Fruit fly (Drosophila melanogaster) whole organism, embryonic: ENCODE data around the gene Unc-115b.

Experiments used
- Adf1 ChIP-seq: fragments of 200-800 bp; sonication (Bioruptor generic); IDR thresholded peaks from 2 replicates; pipeline ENCODE4 v1.3.6; 2022; ENCODE audit warnings: missing biosample characterization, missing genetic modification characterization
- CG11085 ChIP-seq: fragments of 200-800 bp; sonication (Bioruptor generic); IDR thresholded peaks from 2 replicates; pipeline ENCODE4 v1.3.6; 2022; ENCODE audit warnings: missing biosample characterization, missing genetic modification characterization
- CG12299 ChIP-seq: fragments of 200-800 bp; sonication (Bioruptor generic); optimal IDR thresholded peaks from 2 replicates; lab custom pipeline; 2018; ENCODE audit warnings: missing biosample characterization, mild to moderate bottlenecking, missing genetic modification characterization
- CG14965 ChIP-seq: fragments of 200-800 bp; sonication (Bioruptor generic); optimal IDR thresholded peaks from 2 replicates; lab custom pipeline; 2016; ENCODE audit warnings: missing biosample characterization, missing genetic modification characterization, borderline replicate concordance
- CG17802 ChIP-seq: fragments of 200-800 bp; sonication (Bioruptor generic); optimal IDR thresholded peaks from 2 replicates; lab custom pipeline; 2018; ENCODE audit warnings: missing biosample characterization, mild to moderate bottlenecking, missing genetic modification characterization, moderate library complexity
- CG18011 ChIP-seq: fragments of 200-800 bp; sonication (Bioruptor generic); optimal IDR thresholded peaks from 2 replicates; lab custom pipeline; 2017; ENCODE audit warnings: missing biosample characterization, missing genetic modification characterization, mild to moderate bottlenecking, moderate library complexity, missing genotype
- CG30403 ChIP-seq: fragments of 200-800 bp; sonication (Bioruptor generic); optimal IDR thresholded peaks from 3 replicates; lab custom pipeline; 2016; ENCODE audit warnings: missing biosample characterization, missing genetic modification characterization
- CG31365 ChIP-seq: fragments of 200-800 bp; sonication (Bioruptor generic); optimal IDR thresholded peaks from 2 replicates; lab custom pipeline; 2018; ENCODE audit warnings: missing biosample characterization, mild to moderate bottlenecking, missing genetic modification characterization
- CG34376 ChIP-seq: fragments of 200-800 bp; sonication (Bioruptor generic); optimal IDR thresholded peaks from 2 replicates; lab custom pipeline; 2018; ENCODE audit warnings: missing biosample characterization, mild to moderate bottlenecking, missing genetic modification characterization
- CG5245 ChIP-seq: fragments of 200-800 bp; sonication (Bioruptor generic); optimal IDR thresholded peaks from 3 replicates; lab custom pipeline; 2016; ENCODE audit warnings: missing biosample characterization, missing genetic modification characterization
- CG6654 ChIP-seq: fragments of 200-800 bp; sonication (Bioruptor generic); optimal IDR thresholded peaks from 2 replicates; lab custom pipeline; 2017; ENCODE audit warnings: missing biosample characterization, mild to moderate bottlenecking, missing genetic modification characterization
- CG6765 ChIP-seq: fragments of 200-800 bp; sonication (Bioruptor generic); optimal IDR thresholded peaks from 3 replicates; lab custom pipeline; 2017; ENCODE audit warnings: missing biosample characterization, mild to moderate bottlenecking, missing genetic modification characterization
- CG7357 ChIP-seq: fragments of 200-800 bp; sonication (Bioruptor generic); IDR thresholded peaks from 3 replicates; pipeline ENCODE4 v1.3.6; 2022; ENCODE audit warnings: missing biosample characterization, missing genetic modification characterization
- CG7372 ChIP-seq: fragments of 200-800 bp; sonication (Bioruptor generic); IDR thresholded peaks from 2 replicates; pipeline ENCODE4 v1.3.6; 2022; ENCODE audit warnings: missing biosample characterization, missing genetic modification characterization
- CTCF ChIP-seq: fragments of 200-800 bp; sonication (Bioruptor generic); optimal IDR thresholded peaks from 2 replicates; lab custom pipeline; 2017; ENCODE audit warnings: missing biosample characterization, mild to moderate bottlenecking, missing genetic modification characterization, moderate library complexity
- Ets97D ChIP-seq: fragments of 200-800 bp; sonication (Bioruptor generic); optimal IDR thresholded peaks from 3 replicates; lab custom pipeline; 2016; ENCODE audit warnings: missing biosample characterization, missing genetic modification characterization
- Hmr ChIP-seq: fragments of 200-800 bp; sonication (Bioruptor generic); optimal IDR thresholded peaks from 3 replicates; lab custom pipeline; 2017; ENCODE audit warnings: mild to moderate bottlenecking, missing biosample characterization, missing genetic modification reagents, missing genetic modification characterization
- Nf-YB ChIP-seq: fragments of 200-800 bp; sonication (Bioruptor generic); optimal IDR thresholded peaks from 3 replicates; lab custom pipeline; 2019; ENCODE audit warnings: missing biosample characterization, mild to moderate bottlenecking, missing genetic modification characterization, moderate library complexity
- Nf-YC ChIP-seq: fragments of 200-800 bp; optimal IDR thresholded peaks from 3 replicates; lab custom pipeline; 2019; ENCODE audit warnings: missing biosample characterization, mild to moderate bottlenecking, missing genetic modification characterization, moderate library complexity
- Pdp1 ChIP-seq, 2 experiments: fragments of 200-800 bp; sonication (Bioruptor generic); optimal IDR thresholded peaks; 3 replicates each; lab custom pipeline; 2016; ENCODE audit warnings: missing biosample characterization in 2 of 2, missing genetic modification characterization in 2 of 2, mild to moderate bottlenecking in 1 of 2, moderate library complexity in 1 of 2
- Poxn ChIP-seq: fragments of 200-800 bp; sonication (Bioruptor generic); IDR thresholded peaks from 2 replicates; pipeline ENCODE4 v1.3.6; 2022; ENCODE audit warnings: missing biosample characterization, missing genetic modification characterization
- Rx ChIP-seq: fragments of 200-800 bp; sonication (Bioruptor generic); IDR thresholded peaks from 2 replicates; pipeline ENCODE4 v1.3.6; 2022; ENCODE audit warnings: missing biosample characterization, missing genetic modification characterization
- ase ChIP-seq: fragments of 200-800 bp; sonication (Bioruptor generic); IDR thresholded peaks from 3 replicates; pipeline ENCODE4 v1.3.6; 2022; ENCODE audit warnings: missing biosample characterization, missing genetic modification characterization
- ato ChIP-seq: fragments of 200-800 bp; sonication (Bioruptor generic); IDR thresholded peaks from 2 replicates; pipeline ENCODE4 v1.3.6; 2022; ENCODE audit warnings: missing biosample characterization, missing genetic modification characterization; ENCODE audit not compliant: partially characterized antibody
- bigmax ChIP-seq: fragments of 200-800 bp; sonication (Bioruptor generic); optimal IDR thresholded peaks from 2 replicates; lab custom pipeline; 2018; ENCODE audit warnings: missing biosample characterization, mild to moderate bottlenecking, missing genetic modification characterization
- btn ChIP-seq: fragments of 200-800 bp; sonication (Bioruptor generic); optimal IDR thresholded peaks from 2 replicates; lab custom pipeline; 2016; ENCODE audit warnings: missing biosample characterization, missing genetic modification characterization
- cg ChIP-seq: fragments of 200-800 bp; sonication (Bioruptor generic); optimal IDR thresholded peaks from 3 replicates; lab custom pipeline; 2019; ENCODE audit warnings: missing biosample characterization, mild to moderate bottlenecking, missing genetic modification characterization, moderate library complexity
- chinmo ChIP-seq: fragments of 200-800 bp; sonication (Bioruptor generic); IDR thresholded peaks from 4 replicates; pipeline ENCODE4 v1.3.6; 2022; ENCODE audit warnings: missing biosample characterization, missing genetic modification characterization; ENCODE audit not compliant: partially characterized antibody
- dysf ChIP-seq: fragments of 200-800 bp; sonication (Bioruptor generic); IDR thresholded peaks from 3 replicates; pipeline ENCODE4 v1.3.6; 2022; ENCODE audit warnings: missing biosample characterization, missing genetic modification characterization
- gt ChIP-seq: fragments of 200-800 bp; sonication (Bioruptor generic); IDR thresholded peaks from 2 replicates; pipeline ENCODE4 v1.3.6; 2022; ENCODE audit warnings: missing biosample characterization, missing genetic modification characterization
- ham ChIP-seq: fragments of 200-800 bp; sonication (Bioruptor generic); IDR thresholded peaks from 2 replicates; pipeline ENCODE4 v1.3.6; 2022; ENCODE audit warnings: missing biosample characterization, missing genetic modification characterization
- hbn ChIP-seq: fragments of 200-800 bp; sonication (Bioruptor generic); IDR thresholded peaks from 2 replicates; pipeline ENCODE4 v1.3.6; 2022; ENCODE audit warnings: missing biosample characterization, missing genetic modification characterization; ENCODE audit not compliant: partially characterized antibody
- hth ChIP-seq: fragments of >200 bp; optimal IDR thresholded peaks from 2 replicates; lab custom pipeline; 2017; ENCODE audit warnings: inconsistent platforms
- klu ChIP-seq: fragments of 200-800 bp; sonication (Bioruptor generic); IDR thresholded peaks from 2 replicates; pipeline ENCODE4 v1.3.6; 2022; ENCODE audit warnings: missing biosample characterization, missing genetic modification characterization
- lab ChIP-seq: fragments of 200-800 bp; sonication (Bioruptor generic); optimal IDR thresholded peaks from 3 replicates; lab custom pipeline; 2017; ENCODE audit warnings: missing biosample characterization, missing genetic modification characterization, mild to moderate bottlenecking, moderate library complexity, missing genetic modification reagents
- lilli ChIP-seq: fragments of 200-800 bp; sonication (Bioruptor generic); optimal IDR thresholded peaks from 3 replicates; lab custom pipeline; 2016; ENCODE audit warnings: missing biosample characterization, missing genetic modification characterization
- mirr ChIP-seq: fragments of 200-800 bp; sonication (Bioruptor generic); optimal IDR thresholded peaks from 3 replicates; lab custom pipeline; 2018; ENCODE audit warnings: missing biosample characterization, mild to moderate bottlenecking, missing genetic modification characterization
- peb ChIP-seq: fragments of 200-800 bp; sonication (Bioruptor generic); IDR thresholded peaks from 2 replicates; pipeline ENCODE4 v1.3.6; 2022; ENCODE audit warnings: missing biosample characterization, missing genetic modification characterization
- psq ChIP-seq: fragments of 200-800 bp; sonication (Bioruptor generic); optimal IDR thresholded peaks from 2 replicates; lab custom pipeline; 2017; ENCODE audit warnings: missing biosample characterization, missing genetic modification characterization
- pzg ChIP-seq: fragments of 200-800 bp; sonication (Bioruptor generic); optimal IDR thresholded peaks from 3 replicates; lab custom pipeline; 2018; ENCODE audit warnings: missing biosample characterization, mild to moderate bottlenecking, missing genetic modification characterization, moderate library complexity
- ranshi ChIP-seq: fragments of 200-800 bp; sonication (Bioruptor generic); IDR thresholded peaks from 2 replicates; pipeline ENCODE4 v1.3.6; 2022; ENCODE audit warnings: missing biosample characterization, missing genetic modification characterization
- rib ChIP-seq: fragments of 200-800 bp; sonication (Bioruptor generic); IDR thresholded peaks from 2 replicates; pipeline ENCODE4 v1.3.6; 2022; ENCODE audit warnings: missing biosample characterization, missing genetic modification characterization
- sd ChIP-seq: fragments of 200-800 bp; sonication (Bioruptor generic); optimal IDR thresholded peaks from 3 replicates; lab custom pipeline; 2018; ENCODE audit warnings: missing biosample characterization, mild to moderate bottlenecking, missing genetic modification characterization, moderate library complexity
- sens ChIP-seq: fragments of 200-800 bp; sonication (Bioruptor generic); peaks from one replicate; lab custom pipeline; 2016; ENCODE audit warnings: missing biosample characterization, missing genetic modification characterization
- sug ChIP-seq: fragments of 200-800 bp; optimal IDR thresholded peaks from 2 replicates; lab custom pipeline; 2019; ENCODE audit warnings: missing biosample characterization, mild to moderate bottlenecking, missing genetic modification characterization, moderate library complexity

The Unc-115b gene

DNA sequence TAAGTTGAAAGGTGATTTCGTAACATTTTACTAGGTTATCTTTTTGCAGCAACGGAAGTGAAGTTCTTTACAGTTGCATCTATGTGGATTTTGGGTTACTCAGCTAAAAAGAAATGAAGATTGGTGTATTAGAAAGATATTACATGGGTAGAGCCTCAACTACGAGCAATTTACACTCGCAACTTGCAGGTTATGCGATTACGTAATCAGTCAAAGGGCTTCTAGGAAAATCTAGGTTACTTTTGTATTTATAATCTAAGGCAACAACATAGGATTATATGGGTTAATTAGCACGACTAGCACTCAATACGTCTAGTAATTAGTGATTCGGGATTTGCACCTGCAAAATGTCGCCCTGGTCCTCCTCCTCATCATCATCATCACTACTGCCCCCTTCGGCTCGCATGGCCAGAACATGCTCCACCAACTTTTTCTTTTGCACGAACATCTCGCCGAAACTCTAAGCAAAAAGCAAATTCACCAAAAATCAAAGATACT, 18.3 kb downstream of the Unc-115b start, which contains the start of gene Dhc1:
Dhc1 (minus strand) TSS at position 448 of the 498 bp plus-strand sequence.
- TF ChIP-seq CG30403 (GFP tag; lab: Kevin White, UChicago) (no peak), Pdp1 (GFP tag; optimal IDR thresholded peaks at IDR 0.05; lab: Kevin White, UChicago) (peak in 1 of 2 experiments; percentile 94)

DNA sequence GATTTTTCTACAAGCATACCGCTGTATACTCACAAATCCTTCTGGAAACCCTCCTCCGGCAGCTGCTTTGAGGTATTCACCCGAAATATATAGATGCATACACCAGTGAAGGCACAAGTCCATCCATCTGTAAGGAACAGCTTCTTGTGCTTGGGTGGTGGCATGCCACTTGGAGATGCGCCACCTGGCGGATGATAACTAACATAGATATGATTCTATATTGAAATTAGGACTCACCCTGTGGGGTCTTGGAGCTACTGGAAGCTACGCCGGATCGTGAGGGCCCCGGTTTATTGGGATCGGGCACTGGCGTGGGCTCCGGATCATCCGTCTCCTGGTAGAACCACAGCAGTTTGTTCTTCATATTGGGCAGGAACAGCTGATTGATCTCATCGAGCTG, 19.4 kb downstream of the Unc-115b start:
- TF ChIP-seq dysf, result 0 out of 3 replicates have a peak, but pooled peaks have one; percentile 24
- peak; percentile 68 for TF ChIP-seq CTCF (GFP tag; lab: Kevin White, UChicago)
- no peak for TF ChIP-seq CG7357 (GFP tag; lab: Robert Waterston, UW)

DNA sequence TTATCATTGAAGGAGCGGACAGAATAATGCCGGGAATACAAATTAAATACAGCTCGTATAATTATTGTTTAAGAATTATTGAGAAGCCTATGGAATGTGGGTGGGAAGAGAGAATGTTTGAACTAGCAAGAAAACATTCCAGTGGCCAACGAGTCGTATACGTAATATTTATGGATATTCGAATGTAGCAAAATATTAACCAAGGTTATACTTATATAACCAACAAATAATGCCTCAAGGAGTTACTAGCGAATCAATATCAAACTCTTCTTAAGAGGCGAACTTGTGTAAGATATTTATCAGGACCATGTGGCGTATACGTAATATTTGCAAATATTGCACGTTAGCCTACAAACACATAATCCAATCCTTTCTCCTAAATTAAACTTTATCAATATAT, 27.2 kb downstream of the Unc-115b start:
- TF ChIP-seq peb (GFP tag; lab: Robert Waterston, UW) (no peak), Pdp1 (GFP tag; optimal IDR thresholded peaks at IDR 0.05; lab: Kevin White, UChicago) (peak in 1 of 2 experiments; percentile 54), CG7372 (GFP tag; lab: Robert Waterston, UW) (peak; percentile 61), bigmax (GFP tag; lab: Kevin White, UChicago) (no peak)

DNA sequence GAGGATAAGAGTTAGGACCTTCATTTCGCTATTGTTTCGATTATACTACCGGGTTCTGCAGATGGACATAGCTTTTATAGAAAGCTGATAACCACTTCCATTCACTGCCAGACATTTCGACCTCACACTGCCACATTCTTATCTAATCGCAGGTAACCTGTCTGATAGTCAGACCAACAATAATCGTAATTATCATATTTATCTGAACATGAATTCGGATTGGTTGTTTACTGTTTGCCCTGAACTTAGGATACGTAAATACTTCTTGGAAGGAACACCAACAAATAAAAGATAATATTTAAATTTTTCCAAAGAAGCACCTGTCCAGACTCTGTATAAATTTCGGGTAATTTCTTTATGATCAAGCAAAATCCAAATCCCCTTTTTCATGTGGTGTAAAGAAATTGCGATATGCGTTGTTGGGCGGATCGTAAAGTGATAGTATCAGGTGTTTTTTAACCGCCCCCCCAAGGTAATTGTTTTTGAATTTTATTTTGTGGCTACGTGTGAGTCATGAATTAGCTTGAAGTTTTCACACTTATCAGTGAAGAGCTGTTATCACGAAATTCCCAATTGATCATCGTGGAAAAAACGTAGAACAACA, 46.4 kb downstream of the Unc-115b start, which contains the start of gene Fst:
Fst (minus strand) TSS at position 51 of the 604 bp plus-strand sequence.
- TF ChIP-seq CG6765 (GFP tag; lab: Kevin White, UChicago) (peak; percentile 60), sd (peak; percentile 91), psq (GFP tag; lab: Kevin White, UChicago) (no peak), sug (tag; lab: Kevin White, UChicago) (peak; percentile 68), mirr (GFP tag; lab: Kevin White, UChicago) (peak; percentile 73), ranshi (GFP tag; lab: Robert Waterston, UW) (no peak), lilli (GFP tag; lab: Kevin White, UChicago) (no peak), CG11085 (GFP tag; lab: Robert Waterston, UW) (no peak), ato (GFP tag; lab: Robert Waterston, UW) (no peak), Rx (no peak), Ets97D (no peak), cg (no peak), ase (GFP tag; lab: Robert Waterston, UW) (no peak), hbn (GFP tag; lab: Robert Waterston, UW) (no peak), gt (no peak), CG12299 (tag; lab: Kevin White, UChicago) (no peak), hth (lab: Kevin White, UChicago) (no peak), CG18011 (GFP tag; lab: Kevin White, UChicago) (no peak), pzg (no peak), Nf-YC (tag; lab: Kevin White, UChicago) (peak; percentile 78), Adf1 (no peak), btn (no peak), klu (GFP tag; lab: Robert Waterston, UW) (no peak), rib (no peak), Poxn (GFP tag; lab: Robert Waterston, UW) (no peak), CG6654 (GFP tag; lab: Kevin White, UChicago) (no peak), CG17802 (no peak), CG34376 (peak; percentile 88), CG14965 (GFP tag; lab: Kevin White, UChicago) (no peak), Nf-YB (peak; percentile 77), CG31365 (tag; lab: Kevin White, UChicago) (no peak), chinmo (no peak), Hmr (GFP tag; lab: Kevin White, UChicago) (peak; percentile 12), ham (GFP tag; lab: Robert Waterston, UW) (no peak), CG5245 (GFP tag; lab: Kevin White, UChicago) (no peak), lab (peak; percentile 30), sens (peak; percentile 49)
